Worm (Caenorhabditis elegans) whole organism, L1 larva: Measurements from ENCODE around the gene cTel54X.2.

ENCODE experiments used
- lsy-2 ChIP-seq, 2 experiments: fragments of 150-350 bp; optimal IDR thresholded peaks; 2 replicates each; lab custom pipeline; 2014; ENCODE audit warnings: missing biosample characterization in 2 of 2, missing genetic modification characterization in 2 of 2
- snu-23 ChIP-seq: sonication (generic microtip); optimal IDR thresholded peaks from 2 replicates; lab custom pipeline; 2016; ENCODE audit warnings: missing genetic modification characterization, missing compliant biosample characterization

- TF ChIP-seq snu-23 (GFP tag; lab: Kevin White, UChicago) (no peak), lsy-2 (tag; optimal IDR thresholded peaks at IDR 0.05; lab: Kevin White, UChicago) (no peak)
These were observed 46.0 kb downstream of the cTel54X.2 start for ce11 chrIII:49064-49463.
